Worm (Caenorhabditis elegans) whole organism, L2 larva: Measurements from ENCODE around the gene ZK669.2.

ENCODE experiments used
- R02D3.7 ChIP-seq: fragments of 150-350 bp; optimal IDR thresholded peaks from 2 replicates; lab custom pipeline; 2014; ENCODE audit warnings: missing biosample characterization, missing genetic modification characterization
- aly-2 ChIP-seq: fragments of 150-350 bp; optimal IDR thresholded peaks from 2 replicates; lab custom pipeline; 2014; ENCODE audit warnings: missing biosample characterization, missing genetic modification characterization
- ama-1 ChIP-seq: fragments of 150-350 bp; optimal IDR thresholded peaks from 2 replicates; lab custom pipeline; 2018; ENCODE audit warnings: inconsistent platforms
- egl-27 ChIP-seq: sonication (generic microtip); optimal IDR thresholded peaks from 3 replicates; lab custom pipeline; 2017; ENCODE audit warnings: missing biosample characterization, missing genetic modification reagents, missing genetic modification characterization
- elt-3 ChIP-seq: sonication (generic microtip); optimal IDR thresholded peaks from 2 replicates; lab custom pipeline; 2017; ENCODE audit warnings: missing biosample characterization, missing genetic modification characterization
- lin-11 ChIP-seq: fragments of 150-350 bp; sonication (generic microtip); optimal IDR thresholded peaks from 2 replicates; lab custom pipeline; 2014; ENCODE audit warnings: missing biosample characterization, missing genetic modification characterization, inconsistent platforms, mixed read lengths
- lin-13 ChIP-seq: fragments of 150-350 bp; optimal IDR thresholded peaks from 2 replicates; lab custom pipeline; 2014; ENCODE audit warnings: missing biosample characterization, missing genetic modification reagents, missing genetic modification characterization
- lin-39 ChIP-seq: fragments of 150-350 bp; optimal IDR thresholded peaks from 2 replicates; lab custom pipeline; 2014; ENCODE audit warnings: missing biosample characterization, missing genetic modification reagents, missing genetic modification characterization
- nhr-12 ChIP-seq: fragments of 150-350 bp; optimal IDR thresholded peaks from 2 replicates; lab custom pipeline; 2014; ENCODE audit warnings: missing biosample characterization, missing genetic modification characterization
- nhr-25 ChIP-seq: fragments of 150-350 bp; sonication (generic microtip); optimal IDR thresholded peaks from 3 replicates; lab custom pipeline; 2014; ENCODE audit warnings: missing biosample characterization, missing genetic modification characterization
- peb-1 ChIP-seq: fragments of 150-350 bp; optimal IDR thresholded peaks from 2 replicates; lab custom pipeline; 2014; ENCODE audit warnings: missing biosample characterization, missing genetic modification characterization
- unc-39 ChIP-seq: fragments of 150-350 bp; optimal IDR thresholded peaks from 2 replicates; lab custom pipeline; 2014; ENCODE audit warnings: missing biosample characterization, missing genetic modification characterization
- zag-1 ChIP-seq: fragments of 150-350 bp; optimal IDR thresholded peaks from 2 replicates; lab custom pipeline; 2014; ENCODE audit warnings: missing biosample characterization, missing genetic modification characterization
- ztf-4 ChIP-seq: fragments of 150-350 bp; optimal IDR thresholded peaks from 2 replicates; lab custom pipeline; 2014; ENCODE audit warnings: missing biosample characterization, missing genetic modification characterization

DNA sequence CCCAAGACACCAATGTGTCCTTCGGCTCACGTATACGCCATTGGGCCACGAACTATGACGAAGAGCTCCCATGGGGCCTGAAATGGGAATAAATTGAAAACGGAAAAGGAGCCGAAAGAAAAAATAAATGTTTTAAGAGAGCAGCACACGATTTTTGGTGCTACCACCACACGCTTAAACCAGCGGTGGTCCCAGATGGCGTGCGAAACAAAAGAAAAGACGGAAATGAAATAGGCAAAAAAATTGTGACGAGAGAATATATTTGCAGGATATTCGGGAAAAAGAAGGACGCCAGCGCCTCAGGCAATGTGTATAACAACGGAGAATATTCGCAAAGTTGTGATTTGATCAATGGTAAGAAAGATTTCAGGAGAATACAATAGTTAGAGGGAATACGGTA is 49.0 kb upstream of the ZK669.2 start:
- no peak for TF ChIP-seq ztf-4 (tag; lab: Kevin White, UChicago)
- TF ChIP-seq elt-3 (tag; lab: Kevin White, UChicago): no peak
- TF ChIP-seq egl-27 (tag; lab: Kevin White, UChicago): no peak
- no peak for TF ChIP-seq R02D3.7 (tag; lab: Kevin White, UChicago)
- TF ChIP-seq peb-1 (tag; lab: Kevin White, UChicago): no peak
- no peak for TF ChIP-seq lin-11 (tag; lab: Kevin White, UChicago)
- TF ChIP-seq aly-2 (tag; lab: Kevin White, UChicago): no peak
- no peak for TF ChIP-seq lin-13
- TF ChIP-seq ama-1 (lab: Kevin White, UChicago): no peak
- no peak for TF ChIP-seq zag-1 (tag; lab: Kevin White, UChicago)
- no peak for TF ChIP-seq lin-39 (tag; lab: Kevin White, UChicago)
- no peak for TF ChIP-seq nhr-12 (tag; lab: Kevin White, UChicago)
- no peak for TF ChIP-seq nhr-25 (tag; lab: Kevin White, UChicago)
- no peak for TF ChIP-seq unc-39 (tag; lab: Kevin White, UChicago)
